Worm (Caenorhabditis elegans) whole organism, L2 larva: ENCODE measurements around the gene F49H12.3.

ENCODE experiments used
- F13H6.1 ChIP-seq: sonication (generic microtip); optimal IDR thresholded peaks from 2 replicates; lab custom pipeline; 2016; ENCODE audit warnings: missing genetic modification characterization, missing compliant biosample characterization
- R02D3.7 ChIP-seq: fragments of 150-350 bp; optimal IDR thresholded peaks from 2 replicates; lab custom pipeline; 2014; ENCODE audit warnings: missing biosample characterization, missing genetic modification characterization
- ZK546.5 ChIP-seq: sonication (generic microtip); optimal IDR thresholded peaks from 2 replicates; lab custom pipeline; 2017; ENCODE audit warnings: missing biosample characterization, missing genetic modification characterization
- alr-1 ChIP-seq: fragments of 150-350 bp; optimal IDR thresholded peaks from 2 replicates; lab custom pipeline; 2014; ENCODE audit warnings: missing biosample characterization, missing genetic modification characterization
- aly-2 ChIP-seq: fragments of 150-350 bp; optimal IDR thresholded peaks from 2 replicates; lab custom pipeline; 2014; ENCODE audit warnings: missing biosample characterization, missing genetic modification characterization
- blmp-1 ChIP-seq: sonication (generic microtip); optimal IDR thresholded peaks from 2 replicates; lab custom pipeline; 2017; ENCODE audit warnings: missing genetic modification characterization, mild to moderate bottlenecking, missing compliant biosample characterization, antibody characterized with exemption, moderate library complexity; ENCODE audit not compliant: insufficient read depth
- ceh-16 ChIP-seq: fragments of 150-350 bp; optimal IDR thresholded peaks from 2 replicates; lab custom pipeline; 2014; ENCODE audit warnings: missing biosample characterization, missing genetic modification characterization
- ceh-82 ChIP-seq: fragments of 150-350 bp; optimal IDR thresholded peaks from 2 replicates; lab custom pipeline; 2014; ENCODE audit warnings: missing biosample characterization, missing genetic modification characterization
- crh-2 ChIP-seq: sonication (generic microtip); optimal IDR thresholded peaks from 2 replicates; lab custom pipeline; 2017; ENCODE audit warnings: missing biosample characterization, missing genetic modification characterization
- egl-27 ChIP-seq: sonication (generic microtip); optimal IDR thresholded peaks from 3 replicates; lab custom pipeline; 2017; ENCODE audit warnings: missing biosample characterization, missing genetic modification reagents, missing genetic modification characterization
- elt-1 ChIP-seq: fragments of 150-350 bp; optimal IDR thresholded peaks from 2 replicates; lab custom pipeline; 2014; ENCODE audit warnings: missing biosample characterization, missing genetic modification characterization
- elt-3 ChIP-seq: sonication (generic microtip); optimal IDR thresholded peaks from 2 replicates; lab custom pipeline; 2017; ENCODE audit warnings: missing biosample characterization, missing genetic modification characterization
- fos-1 ChIP-seq: fragments of 150-350 bp; optimal IDR thresholded peaks from 2 replicates; lab custom pipeline; 2014; ENCODE audit warnings: missing biosample characterization, missing genetic modification characterization
- gmeb-1 ChIP-seq: fragments of 150-350 bp; optimal IDR thresholded peaks from 2 replicates; lab custom pipeline; 2014; ENCODE audit warnings: missing biosample characterization, missing genetic modification characterization
- mbf-1 ChIP-seq: sonication (generic microtip); optimal IDR thresholded peaks from 2 replicates; lab custom pipeline; 2017; ENCODE audit warnings: missing biosample characterization, missing genetic modification characterization
- mdl-1 ChIP-seq, 2 experiments: fragments of 150-350 bp in 1 of 2; sonication (generic microtip) in 1 of 2; optimal IDR thresholded peaks; 2 replicates each; lab custom pipeline; 2017; ENCODE audit warnings: missing biosample characterization in 2 of 2, missing genetic modification characterization in 2 of 2
- nhr-10 ChIP-seq: sonication (generic microtip); optimal IDR thresholded peaks from 2 replicates; lab custom pipeline; 2017; ENCODE audit warnings: missing biosample characterization, missing genetic modification characterization
- nhr-11 ChIP-seq: fragments of 150-350 bp; optimal IDR thresholded peaks from 2 replicates; lab custom pipeline; 2014; ENCODE audit warnings: missing biosample characterization, missing genetic modification characterization
- nhr-12 ChIP-seq: fragments of 150-350 bp; optimal IDR thresholded peaks from 2 replicates; lab custom pipeline; 2014; ENCODE audit warnings: missing biosample characterization, missing genetic modification characterization
- nhr-129 ChIP-seq: fragments of 150-350 bp; optimal IDR thresholded peaks from 2 replicates; lab custom pipeline; 2014; ENCODE audit warnings: missing biosample characterization, missing genetic modification characterization
- nhr-21 ChIP-seq: fragments of 150-350 bp; optimal IDR thresholded peaks from 2 replicates; lab custom pipeline; 2014; ENCODE audit warnings: missing biosample characterization, missing genetic modification characterization
- nhr-23 ChIP-seq: fragments of 150-350 bp; optimal IDR thresholded peaks from 2 replicates; lab custom pipeline; 2014; ENCODE audit warnings: missing biosample characterization, missing genetic modification reagents, missing genetic modification characterization
- nhr-237 ChIP-seq: fragments of 150-350 bp; optimal IDR thresholded peaks from 2 replicates; lab custom pipeline; 2014; ENCODE audit warnings: missing biosample characterization, missing genetic modification characterization
- nhr-25 ChIP-seq: fragments of 150-350 bp; sonication (generic microtip); optimal IDR thresholded peaks from 3 replicates; lab custom pipeline; 2014; ENCODE audit warnings: missing biosample characterization, missing genetic modification characterization
- nhr-6 ChIP-seq: fragments of 150-350 bp; optimal IDR thresholded peaks from 2 replicates; lab custom pipeline; 2014; ENCODE audit warnings: missing biosample characterization, missing genetic modification characterization
- nhr-77 ChIP-seq: fragments of 150-350 bp; optimal IDR thresholded peaks from 2 replicates; lab custom pipeline; 2014; ENCODE audit warnings: missing biosample characterization, missing genetic modification characterization
- sem-4 ChIP-seq: fragments of 150-350 bp; optimal IDR thresholded peaks from 2 replicates; lab custom pipeline; 2014; ENCODE audit warnings: missing biosample characterization, missing genetic modification reagents, missing genetic modification characterization
- sma-9 ChIP-seq, 2 experiments: fragments of 150-350 bp in 1 of 2; sonication (generic microtip) in 1 of 2; optimal IDR thresholded peaks; 2 replicates each; lab custom pipeline; 2014 to 2016; ENCODE audit warnings: missing genetic modification characterization in 2 of 2, mild to moderate bottlenecking in 1 of 2, missing biosample characterization in 1 of 2, missing compliant biosample characterization in 1 of 2, missing genetic modification reagents in 1 of 2, moderate library complexity in 1 of 2
- unc-39 ChIP-seq: fragments of 150-350 bp; optimal IDR thresholded peaks from 2 replicates; lab custom pipeline; 2014; ENCODE audit warnings: missing biosample characterization, missing genetic modification characterization
- unc-55 ChIP-seq: fragments of 150-350 bp; sonication (generic microtip); optimal IDR thresholded peaks from 3 replicates; lab custom pipeline; 2014; ENCODE audit warnings: missing biosample characterization, missing genetic modification reagents, missing genetic modification characterization
- unc-62 ChIP-seq: fragments of 150-350 bp; optimal IDR thresholded peaks from 2 replicates; lab custom pipeline; 2014; ENCODE audit warnings: missing biosample characterization, missing genetic modification reagents, missing genetic modification characterization
- ztf-1 ChIP-seq: fragments of 200-800 bp; sonication (Bioruptor generic); conservative IDR thresholded peaks from 2 replicates; pipeline ENCODE4 v1.3.6; 2022; ENCODE audit warnings: missing genetic modification characterization, missing compliant biosample characterization
- ztf-11 ChIP-seq: sonication (generic microtip); optimal IDR thresholded peaks from 2 replicates; lab custom pipeline; 2017; ENCODE audit warnings: missing biosample characterization, missing genetic modification characterization

Gene F49H12.3

ce11 chrX:2114171-2114570, 30.0 kb downstream of the F49H12.3 start:
- TF ChIP-seq unc-39 (tag; lab: Kevin White, UChicago) (no peak), nhr-77 (tag; lab: Kevin White, UChicago) (no peak)

DNA sequence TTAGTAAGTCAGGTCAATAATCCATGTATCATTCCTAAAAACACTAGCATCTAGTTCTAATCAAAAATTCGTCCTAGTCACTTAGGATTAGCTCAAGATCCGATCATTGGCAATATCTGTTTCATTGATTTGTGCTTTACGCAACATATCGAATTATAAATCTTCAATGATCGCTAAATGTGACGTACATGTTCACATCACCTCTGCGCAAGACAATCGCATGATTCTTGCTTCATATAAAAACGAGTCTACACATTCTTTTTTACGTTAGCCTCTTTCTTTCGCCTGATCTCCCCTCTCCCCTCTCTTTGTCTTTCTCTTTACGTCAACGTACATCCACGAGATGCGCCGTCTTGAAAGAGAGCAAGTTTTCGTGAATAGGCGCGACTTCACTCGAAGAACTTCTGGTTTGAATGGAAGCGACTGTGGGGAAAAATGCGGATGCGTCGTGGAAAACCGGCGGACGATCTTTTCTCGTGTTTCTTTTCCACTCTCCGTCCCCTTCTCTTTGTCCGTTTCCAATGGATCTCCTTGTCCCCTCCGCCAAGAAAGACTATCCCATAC, 32.2 kb downstream of the F49H12.3 start:
- TF ChIP-seq nhr-25 (tag; lab: Kevin White, UChicago) (peak; percentile 31), sem-4 (peak; percentile 23), R02D3.7 (tag; lab: Kevin White, UChicago) (no peak), mdl-1 (tag; optimal IDR thresholded peaks at IDR 0.05; lab: Kevin White, UChicago) (peak in 1 of 2 experiments; percentile 12), nhr-21 (peak; percentile 64)

DNA sequence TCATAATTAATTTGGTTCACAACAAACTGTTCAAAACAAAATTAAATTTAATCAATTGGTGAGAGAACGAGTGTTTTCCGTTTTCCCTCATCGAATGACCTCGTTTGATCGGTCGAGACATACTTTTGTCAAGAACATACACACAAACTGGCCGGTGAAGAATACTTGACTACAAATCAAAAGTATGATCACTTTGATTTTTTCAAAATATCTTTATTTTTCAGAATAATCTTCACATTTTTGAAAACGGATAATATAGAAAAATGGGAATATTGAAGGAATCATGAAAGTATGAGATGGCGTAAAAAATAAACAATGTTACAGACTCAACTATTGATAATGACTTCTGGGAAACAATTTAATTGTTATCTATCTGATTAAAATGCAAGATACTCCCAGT, 34.0 kb downstream of the F49H12.3 start, which contains the start of gene swip-10:
TSS of gene swip-10 (minus strand) at position 101 of the 400 bp plus-strand sequence.
- TF ChIP-seq unc-39 (tag; lab: Kevin White, UChicago) (no peak), mdl-1 (tag; optimal IDR thresholded peaks at IDR 0.05; lab: Kevin White, UChicago) (no peak), nhr-6 (tag; lab: Kevin White, UChicago) (no peak), ZK546.5 (tag; lab: Kevin White, UChicago) (no peak), elt-3 (tag; lab: Kevin White, UChicago) (no peak), nhr-10 (tag; lab: Kevin White, UChicago) (no peak), nhr-77 (tag; lab: Kevin White, UChicago) (no peak), F13H6.1 (tag; lab: Kevin White, UChicago) (no peak), aly-2 (tag; lab: Kevin White, UChicago) (no peak)
- TF ChIP-seq, all 48 proteins: peak for 0

- no peak for TF ChIP-seq blmp-1
- no peak for TF ChIP-seq nhr-11 (tag; lab: Kevin White, UChicago)
- no peak for TF ChIP-seq sem-4
- no peak for TF ChIP-seq unc-55
- no peak for TF ChIP-seq ztf-11
- no peak for TF ChIP-seq nhr-129 (tag; lab: Kevin White, UChicago)
- TF ChIP-seq gmeb-1 (tag; lab: Kevin White, UChicago) = no peak
- TF ChIP-seq sma-9 (GFP tag; optimal IDR thresholded peaks at IDR 0.05; lab: Kevin White, UChicago) = no peak
- no peak for TF ChIP-seq sma-9 (tag; optimal IDR thresholded peaks at IDR 0.05; lab: Kevin White, UChicago)
- no peak for TF ChIP-seq alr-1 (tag; lab: Kevin White, UChicago)
- no peak for TF ChIP-seq nhr-237
- TF ChIP-seq ztf-1 (GFP tag; lab: Robert Waterston, UW) = no peak
- no peak for TF ChIP-seq nhr-25 (tag; lab: Kevin White, UChicago)
- no peak for TF ChIP-seq nhr-21
Measured at ce11 chrX:2120961-2121360, 36.8 kb downstream of the F49H12.3 start, which contains the start of gene gpa-5. TSS of gene gpa-5 (minus strand) at chrX:2121061.

- TF ChIP-seq nhr-25 (tag; lab: Kevin White, UChicago) = no peak
- no peak for TF ChIP-seq aly-2 (tag; lab: Kevin White, UChicago)
- TF ChIP-seq mbf-1 (tag; lab: Kevin White, UChicago) = no peak
- TF ChIP-seq crh-2 (tag; lab: Kevin White, UChicago) = no peak
- TF ChIP-seq, all 48 proteins: peak for 0
Measured at ce11 chrX:2130141-2130540, 46.0 kb downstream of the F49H12.3 start, which contains the start of gene F53B1.8. TSS of gene F53B1.8 (minus strand) at chrX:2130241.

ce11 chrX:2131650-2132049, 47.5 kb downstream of the F49H12.3 start, which contains the start of gene F53B1.9:
TSS of gene F53B1.9 (minus strand) at chrX:2131844.
- TF ChIP-seq sma-9 (GFP tag; optimal IDR thresholded peaks at IDR 0.05; lab: Kevin White, UChicago) (no peak), sma-9 (tag; optimal IDR thresholded peaks at IDR 0.05; lab: Kevin White, UChicago) (no peak), nhr-23 (no peak), ceh-16 (no peak), nhr-237 (no peak), nhr-12 (no peak), R02D3.7 (tag; lab: Kevin White, UChicago) (no peak), elt-1 (no peak), unc-62 (GFP tag; lab: Kevin White, UChicago) (no peak), alr-1 (tag; lab: Kevin White, UChicago) (no peak), egl-27 (tag; lab: Kevin White, UChicago) (no peak), sem-4 (no peak), ceh-82 (tag; lab: Kevin White, UChicago) (no peak), mdl-1 (tag; optimal IDR thresholded peaks at IDR 0.05; lab: Kevin White, UChicago) (no peak), nhr-21 (no peak), fos-1 (tag; lab: Kevin White, UChicago) (no peak), crh-2 (tag; lab: Kevin White, UChicago) (no peak), nhr-10 (tag; lab: Kevin White, UChicago) (no peak)
